Fruit fly (Drosophila melanogaster) whole organism, embryonic: ENCODE measurements around the gene CG3368.

Experiments used
- Atf-2 ChIP-seq: fragments of 200-800 bp; sonication (Bioruptor generic); optimal IDR thresholded peaks from 2 replicates; lab custom pipeline; 2016; ENCODE audit warnings: missing biosample characterization, missing genetic modification characterization
- C15 ChIP-seq: fragments of 200-800 bp; sonication (Bioruptor generic); IDR thresholded peaks from 3 replicates; pipeline ENCODE4 v1.3.6; 2022; ENCODE audit warnings: missing biosample characterization, missing genetic modification characterization
- CG10959 ChIP-seq: fragments of 200-800 bp; sonication (Bioruptor generic); IDR thresholded peaks from 2 replicates; pipeline ENCODE4 v1.3.6; 2022; ENCODE audit warnings: missing biosample characterization, missing genetic modification characterization
- CG12071 ChIP-seq: fragments of 200-800 bp; sonication (Bioruptor generic); optimal IDR thresholded peaks from 3 replicates; lab custom pipeline; 2018; ENCODE audit warnings: missing biosample characterization, mild to moderate bottlenecking, missing genetic modification characterization
- CG12219 ChIP-seq: fragments of 200-800 bp; sonication (Bioruptor generic); optimal IDR thresholded peaks from 3 replicates; lab custom pipeline; 2018; ENCODE audit warnings: missing biosample characterization, mild to moderate bottlenecking, missing genetic modification characterization
- CG14965 ChIP-seq: fragments of 200-800 bp; sonication (Bioruptor generic); optimal IDR thresholded peaks from 2 replicates; lab custom pipeline; 2016; ENCODE audit warnings: missing biosample characterization, missing genetic modification characterization, borderline replicate concordance
- CG15479 ChIP-seq: fragments of 200-800 bp; sonication (Bioruptor generic); optimal IDR thresholded peaks from 3 replicates; lab custom pipeline; 2019; ENCODE audit warnings: missing biosample characterization, mild to moderate bottlenecking, missing genetic modification characterization, moderate library complexity
- CG1647 ChIP-seq: fragments of 200-800 bp; sonication (Bioruptor generic); optimal IDR thresholded peaks from 3 replicates; lab custom pipeline; 2016; ENCODE audit warnings: missing biosample characterization, missing genetic modification characterization
- CG17359 ChIP-seq: fragments of 200-800 bp; sonication (Bioruptor generic); optimal IDR thresholded peaks from 3 replicates; lab custom pipeline; 2018; ENCODE audit warnings: missing biosample characterization, mild to moderate bottlenecking, missing genetic modification characterization, moderate library complexity
- CG2129 ChIP-seq: fragments of 200-800 bp; sonication (Bioruptor generic); IDR thresholded peaks from 2 replicates; pipeline ENCODE4 v1.3.6; 2022; ENCODE audit warnings: missing biosample characterization, missing genetic modification characterization; ENCODE audit not compliant: partially characterized antibody
- CG2678 ChIP-seq: fragments of 200-800 bp; sonication (Bioruptor generic); optimal IDR thresholded peaks from 3 replicates; lab custom pipeline; 2019; ENCODE audit warnings: missing biosample characterization, mild to moderate bottlenecking, missing genetic modification characterization, moderate library complexity
- CG30020 ChIP-seq: fragments of 200-800 bp; optimal IDR thresholded peaks from 2 replicates; lab custom pipeline; 2019; ENCODE audit warnings: missing biosample characterization, mild to moderate bottlenecking, missing genetic modification characterization, moderate library complexity
- CG3995 ChIP-seq: fragments of 200-800 bp; sonication (Bioruptor generic); optimal IDR thresholded peaks from 3 replicates; lab custom pipeline; 2016; ENCODE audit warnings: missing biosample characterization, missing genetic modification characterization
- CG4328 ChIP-seq: fragments of 200-800 bp; sonication (Bioruptor generic); optimal IDR thresholded peaks from 3 replicates; lab custom pipeline; 2017; ENCODE audit warnings: missing biosample characterization, missing genetic modification reagents, missing genetic modification characterization
- CG4424 ChIP-seq: fragments of 200-800 bp; sonication (Bioruptor generic); optimal IDR thresholded peaks from 3 replicates; lab custom pipeline; 2016; ENCODE audit warnings: missing biosample characterization, missing genetic modification characterization
- CG8290 ChIP-seq, 3 experiments: fragments of 200-800 bp; sonication (Bioruptor generic); optimal IDR thresholded peaks; 2 replicates each; lab custom pipeline; 2016 to 2019; ENCODE audit warnings: missing biosample characterization in 3 of 3, missing genetic modification characterization in 3 of 3, mild to moderate bottlenecking in 2 of 3, moderate library complexity in 1 of 3
- CG8359 ChIP-seq: fragments of 200-800 bp; sonication (Bioruptor generic); optimal IDR thresholded peaks from 2 replicates; lab custom pipeline; 2017; ENCODE audit warnings: missing biosample characterization, mild to moderate bottlenecking, missing genetic modification characterization, borderline replicate concordance
- Dbx ChIP-seq: fragments of 200-800 bp; sonication (Bioruptor generic); IDR thresholded peaks from 3 replicates; pipeline ENCODE4 v1.3.6; 2022; ENCODE audit warnings: missing biosample characterization, missing genetic modification characterization
- Dref ChIP-seq: fragments of 200-800 bp; sonication (Bioruptor generic); IDR thresholded peaks from 2 replicates; pipeline ENCODE4 v1.3.6; 2022; ENCODE audit warnings: missing biosample characterization, missing genetic modification characterization
- Fer1 ChIP-seq: fragments of 200-800 bp; sonication (Bioruptor generic); optimal IDR thresholded peaks from 2 replicates; lab custom pipeline; 2017; ENCODE audit warnings: missing biosample characterization, mild to moderate bottlenecking, missing genetic modification characterization
- HmgZ ChIP-seq: fragments of 200-800 bp; sonication (Bioruptor generic); optimal IDR thresholded peaks from 2 replicates; lab custom pipeline; 2018; ENCODE audit warnings: missing biosample characterization, mild to moderate bottlenecking, missing genetic modification characterization
- NC2α ChIP-seq: fragments of 200-800 bp; sonication (Bioruptor generic); optimal IDR thresholded peaks from 2 replicates; lab custom pipeline; 2016; ENCODE audit warnings: missing biosample characterization, missing genetic modification characterization
- Optix ChIP-seq: fragments of 200-800 bp; sonication (Bioruptor generic); IDR thresholded peaks from 3 replicates; pipeline ENCODE4 v1.3.6; 2022; ENCODE audit warnings: missing biosample characterization, missing genetic modification characterization
- Pdp1 ChIP-seq, 2 experiments: fragments of 200-800 bp; sonication (Bioruptor generic); optimal IDR thresholded peaks; 3 replicates each; lab custom pipeline; 2016; ENCODE audit warnings: missing biosample characterization in 2 of 2, missing genetic modification characterization in 2 of 2, mild to moderate bottlenecking in 1 of 2, moderate library complexity in 1 of 2
- Poxn ChIP-seq: fragments of 200-800 bp; sonication (Bioruptor generic); IDR thresholded peaks from 2 replicates; pipeline ENCODE4 v1.3.6; 2022; ENCODE audit warnings: missing biosample characterization, missing genetic modification characterization
- Sox102F ChIP-seq: fragments of 200-800 bp; sonication (Bioruptor generic); optimal IDR thresholded peaks from 2 replicates; lab custom pipeline; 2018; ENCODE audit warnings: missing biosample characterization, mild to moderate bottlenecking, missing genetic modification characterization, moderate library complexity
- Sry-β ChIP-seq: fragments of 200-800 bp; sonication (Bioruptor generic); optimal IDR thresholded peaks from 2 replicates; lab custom pipeline; 2018; ENCODE audit warnings: missing biosample characterization, mild to moderate bottlenecking, missing genetic modification characterization, moderate library complexity
- amos ChIP-seq: fragments of 200-800 bp; sonication (Bioruptor generic); IDR thresholded peaks from 2 replicates; pipeline ENCODE4 v1.3.6; 2022; ENCODE audit warnings: missing biosample characterization, missing genetic modification characterization; ENCODE audit not compliant: partially characterized antibody
- bab2 ChIP-seq: fragments of 200-800 bp; sonication (Bioruptor generic); optimal IDR thresholded peaks from 2 replicates; lab custom pipeline; 2016; ENCODE audit warnings: missing biosample characterization, missing genetic modification characterization
- btn ChIP-seq: fragments of 200-800 bp; sonication (Bioruptor generic); optimal IDR thresholded peaks from 2 replicates; lab custom pipeline; 2016; ENCODE audit warnings: missing biosample characterization, missing genetic modification characterization
- ewg ChIP-seq: fragments of 200-800 bp; sonication (Bioruptor generic); optimal IDR thresholded peaks from 3 replicates; lab custom pipeline; 2017; ENCODE audit warnings: mild to moderate bottlenecking, missing biosample characterization, missing genetic modification reagents, missing genetic modification characterization
- fd102C ChIP-seq: fragments of 200-800 bp; sonication (Bioruptor generic); optimal IDR thresholded peaks from 2 replicates; lab custom pipeline; 2018; ENCODE audit warnings: missing biosample characterization, mild to moderate bottlenecking, missing genetic modification characterization, moderate library complexity
- fd3F ChIP-seq: fragments of 200-800 bp; sonication (Bioruptor generic); optimal IDR thresholded peaks from 2 replicates; lab custom pipeline; 2018; ENCODE audit warnings: missing biosample characterization, mild to moderate bottlenecking, missing genetic modification characterization, moderate library complexity
- gt ChIP-seq: fragments of 200-800 bp; sonication (Bioruptor generic); IDR thresholded peaks from 2 replicates; pipeline ENCODE4 v1.3.6; 2022; ENCODE audit warnings: missing biosample characterization, missing genetic modification characterization
- kni ChIP-seq: fragments of 200-800 bp; sonication (Bioruptor generic); optimal IDR thresholded peaks from 3 replicates; lab custom pipeline; 2017; ENCODE audit warnings: mild to moderate bottlenecking, missing biosample characterization, missing genetic modification reagents, missing genetic modification characterization
- luna ChIP-seq: fragments of 200-800 bp; sonication (Bioruptor generic); optimal IDR thresholded peaks from 2 replicates; lab custom pipeline; 2016; ENCODE audit warnings: missing biosample characterization, missing genetic modification characterization
- nmo ChIP-seq: fragments of 200-800 bp; sonication (Bioruptor generic); optimal IDR thresholded peaks from 2 replicates; lab custom pipeline; 2018; ENCODE audit warnings: missing biosample characterization, mild to moderate bottlenecking, missing genetic modification characterization, moderate library complexity
- nom ChIP-seq: fragments of 200-800 bp; sonication (Bioruptor generic); optimal IDR thresholded peaks from 2 replicates; lab custom pipeline; 2017; ENCODE audit warnings: missing biosample characterization, missing genetic modification characterization, mild to moderate bottlenecking, moderate library complexity, missing genetic modification reagents
- pb ChIP-seq: fragments of 200-800 bp; sonication (Bioruptor generic); optimal IDR thresholded peaks from 3 replicates; lab custom pipeline; 2016; ENCODE audit warnings: missing biosample characterization, missing genetic modification characterization
- phol ChIP-seq: fragments of 200-800 bp; sonication (Bioruptor generic); optimal IDR thresholded peaks from 3 replicates; lab custom pipeline; 2018; ENCODE audit warnings: missing biosample characterization, mild to moderate bottlenecking, missing genetic modification characterization, moderate library complexity
- repo ChIP-seq: fragments of 200-800 bp; sonication (Bioruptor generic); optimal IDR thresholded peaks from 2 replicates; lab custom pipeline; 2016; ENCODE audit warnings: missing biosample characterization, missing genetic modification characterization
- rib ChIP-seq: fragments of 200-800 bp; sonication (Bioruptor generic); IDR thresholded peaks from 2 replicates; pipeline ENCODE4 v1.3.6; 2022; ENCODE audit warnings: missing biosample characterization, missing genetic modification characterization
- scrt ChIP-seq: fragments of 200-800 bp; sonication (Bioruptor generic); optimal IDR thresholded peaks from 2 replicates; lab custom pipeline; 2018; ENCODE audit warnings: missing biosample characterization, mild to moderate bottlenecking, missing genetic modification characterization, moderate library complexity
- sisA ChIP-seq: fragments of 200-800 bp; sonication (Bioruptor generic); IDR thresholded peaks from 2 replicates; pipeline ENCODE4 v1.3.6; 2022; ENCODE audit warnings: missing biosample characterization, missing genetic modification characterization
- tgo ChIP-seq: fragments of 200-800 bp; sonication (Bioruptor generic); IDR thresholded peaks from 3 replicates; pipeline ENCODE4 v1.3.6; 2022; ENCODE audit warnings: missing biosample characterization, missing genetic modification characterization
- tx ChIP-seq: fragments of 200-800 bp; sonication (Bioruptor generic); optimal IDR thresholded peaks from 2 replicates; lab custom pipeline; 2016; ENCODE audit warnings: missing biosample characterization, missing genetic modification characterization
- unc-4 ChIP-seq: fragments of 200-800 bp; sonication (Bioruptor generic); IDR thresholded peaks from 2 replicates; pipeline ENCODE4 v1.3.6; 2022; ENCODE audit warnings: missing biosample characterization, missing genetic modification characterization; ENCODE audit not compliant: partially characterized antibody
- zen2 ChIP-seq: fragments of 200-800 bp; sonication (Bioruptor generic); IDR thresholded peaks from 3 replicates; pipeline ENCODE4 v1.3.6; 2022; ENCODE audit warnings: missing biosample characterization, missing genetic modification characterization; ENCODE audit not compliant: partially characterized antibody

Gene CG3368

dm6 chr3R:27238438-27239301 lies 44.9 kb upstream of the CG3368 start, which contains the start of the genes CG31064 and PolA2 (continued):
- TF ChIP-seq nmo (GFP tag; lab: Kevin White, UChicago) = peak; percentile 25
- TF ChIP-seq Optix (GFP tag; lab: Robert Waterston, UW) = 0 out of 3 replicates have a peak, but pooled peaks have one; percentile 5
- no peak for TF ChIP-seq Sox102F
- no peak for TF ChIP-seq CG1647 (GFP tag; lab: Kevin White, UChicago)
- peak; percentile 71 for TF ChIP-seq HmgZ (tag; lab: Kevin White, UChicago)
- no peak for TF ChIP-seq gt (GFP tag; lab: Robert Waterston, UW)
- TF ChIP-seq ewg (GFP tag; lab: Kevin White, UChicago) = peak; percentile 75
- no peak for TF ChIP-seq pb (GFP tag; lab: Kevin White, UChicago)
- no peak for TF ChIP-seq Fer1 (GFP tag; lab: Kevin White, UChicago)
- TF ChIP-seq CG12219 = no peak
- TF ChIP-seq zen2 = peak; percentile 90
- TF ChIP-seq CG3995 (GFP tag; lab: Kevin White, UChicago) = peak; percentile 100
- TF ChIP-seq CG8359 (GFP tag; lab: Kevin White, UChicago) = no peak
- no peak for TF ChIP-seq CG14965
- TF ChIP-seq NC2α = no peak
- no peak for TF ChIP-seq CG15479 (GFP tag; lab: Kevin White, UChicago)
- no peak for TF ChIP-seq repo
- no peak for TF ChIP-seq tgo (GFP tag; lab: Robert Waterston, UW)
- TF ChIP-seq CG2129 (GFP tag; lab: Robert Waterston, UW) = no peak
- TF ChIP-seq C15 (GFP tag; lab: Robert Waterston, UW) = no peak
- TF ChIP-seq fd102C = no peak
- TF ChIP-seq Poxn (GFP tag; lab: Robert Waterston, UW) = no peak
- no peak for TF ChIP-seq fd3F (GFP tag; lab: Kevin White, UChicago)
- TF ChIP-seq nom (GFP tag; lab: Kevin White, UChicago) = no peak
- TF ChIP-seq CG12071 (GFP tag; lab: Kevin White, UChicago) = no peak
- no peak for TF ChIP-seq tx
- no peak for TF ChIP-seq CG2678
- TF ChIP-seq Atf-2 (GFP tag; lab: Kevin White, UChicago) = no peak
- no peak for TF ChIP-seq CG17359 (tag; lab: Kevin White, UChicago)
- TF ChIP-seq phol (tag; lab: Kevin White, UChicago) = peak; percentile 8
- TF ChIP-seq Sry-β = no peak
- TF ChIP-seq CG4424 = no peak
- TF ChIP-seq CG10959 (GFP tag; lab: Robert Waterston, UW) = no peak
- no peak for TF ChIP-seq bab2 (GFP tag; lab: Kevin White, UChicago)
- no peak for TF ChIP-seq sisA (GFP tag; lab: Robert Waterston, UW)
- TF ChIP-seq Dbx = peak; percentile 13; the same call in 1 of the 3 replicates
- peak; percentile 98 for TF ChIP-seq Dref (GFP tag; lab: Robert Waterston, UW)
- TF ChIP-seq amos (GFP tag; lab: Robert Waterston, UW) = peak; percentile 81
- TF ChIP-seq CG4328 = no peak
- no peak for TF ChIP-seq btn (GFP tag; lab: Kevin White, UChicago)
- TF ChIP-seq CG8290 (GFP tag; optimal IDR thresholded peaks at IDR 0.05; lab: Kevin White, UChicago) = no peak
- TF ChIP-seq CG8290 (tag; optimal IDR thresholded peaks at IDR 0.05; lab: Kevin White, UChicago) = no peak
- no peak for TF ChIP-seq Pdp1 (GFP tag; optimal IDR thresholded peaks at IDR 0.05; lab: Kevin White, UChicago)
- TF ChIP-seq kni = peak; percentile 26
- no peak for TF ChIP-seq rib (GFP tag; lab: Robert Waterston, UW)
- no peak for TF ChIP-seq luna
- peak; percentile 90 for TF ChIP-seq scrt (GFP tag; lab: Kevin White, UChicago)
- no peak for TF ChIP-seq CG30020 (tag; lab: Kevin White, UChicago)
- TF ChIP-seq unc-4 (GFP tag; lab: Robert Waterston, UW) = peak; percentile 72
